Fruit fly (Drosophila melanogaster) whole organism, prepupa: Measurements from ENCODE around the gene Pdss2.

Experiments
- Blimp-1 ChIP-seq: fragments of 200-800 bp; sonication (Bioruptor generic); optimal IDR thresholded peaks from 3 replicates; lab custom pipeline; 2017; ENCODE audit warnings: missing biosample characterization, missing genetic modification characterization, mild to moderate bottlenecking, moderate library complexity, missing genetic modification reagents
- CG10631 ChIP-seq: fragments of 200-800 bp; sonication (Bioruptor generic); optimal IDR thresholded peaks from 2 replicates; lab custom pipeline; 2016; ENCODE audit warnings: missing biosample characterization, missing genetic modification characterization
- CG10669 ChIP-seq: fragments of 200-800 bp; sonication (Bioruptor generic); optimal IDR thresholded peaks from 3 replicates; lab custom pipeline; 2018; ENCODE audit warnings: missing biosample characterization, mild to moderate bottlenecking, missing genetic modification characterization, moderate library complexity
- CG11294 ChIP-seq: fragments of 200-800 bp; sonication (Bioruptor generic); IDR thresholded peaks from 2 replicates; pipeline ENCODE4 v1.3.6; 2022; ENCODE audit warnings: missing biosample characterization, missing genetic modification characterization
- CG11762 ChIP-seq: fragments of 200-800 bp; sonication (Bioruptor generic); optimal IDR thresholded peaks from 3 replicates; lab custom pipeline; 2016; ENCODE audit warnings: missing biosample characterization, missing genetic modification characterization; ENCODE audit not compliant: insufficient read depth
- CG11902 ChIP-seq: fragments of 200-800 bp; sonication (Bioruptor generic); optimal IDR thresholded peaks from 3 replicates; lab custom pipeline; 2016; ENCODE audit warnings: missing biosample characterization, missing genetic modification characterization
- CG15336 ChIP-seq: fragments of 200-800 bp; sonication (Bioruptor generic); IDR thresholded peaks from 2 replicates; pipeline ENCODE4 v1.3.6; 2022; ENCODE audit warnings: missing biosample characterization, missing genetic modification characterization
- CG1621 ChIP-seq: fragments of 200-800 bp; sonication (Bioruptor generic); optimal IDR thresholded peaks from 3 replicates; lab custom pipeline; 2018; ENCODE audit warnings: missing biosample characterization, mild to moderate bottlenecking, missing genetic modification characterization
- CG16779 ChIP-seq: fragments of 200-800 bp; sonication (Bioruptor generic); optimal IDR thresholded peaks from 3 replicates; lab custom pipeline; 2017; ENCODE audit warnings: missing biosample characterization, mild to moderate bottlenecking, missing genetic modification characterization
- CG3032 ChIP-seq: fragments of 200-800 bp; optimal IDR thresholded peaks from 2 replicates; lab custom pipeline; 2019; ENCODE audit warnings: missing biosample characterization, mild to moderate bottlenecking, missing genetic modification characterization, moderate library complexity
- CG31627 ChIP-seq: fragments of 200-800 bp; sonication (Bioruptor generic); optimal IDR thresholded peaks from 3 replicates; lab custom pipeline; 2016; ENCODE audit warnings: missing biosample characterization, missing genetic modification characterization
- CG32006 ChIP-seq: fragments of 200-800 bp; sonication (Bioruptor generic); optimal IDR thresholded peaks from 3 replicates; lab custom pipeline; 2017; ENCODE audit warnings: missing biosample characterization, mild to moderate bottlenecking, missing genetic modification characterization
- CG34406 ChIP-seq: fragments of 200-800 bp; sonication (Bioruptor generic); optimal IDR thresholded peaks from 3 replicates; lab custom pipeline; 2016; ENCODE audit warnings: missing biosample characterization, missing genetic modification characterization
- CG3919 ChIP-seq: fragments of 200-800 bp; sonication (Bioruptor generic); optimal IDR thresholded peaks from 3 replicates; lab custom pipeline; 2016; ENCODE audit warnings: missing biosample characterization, missing genetic modification characterization
- CG4318 ChIP-seq: fragments of 200-800 bp; sonication (Bioruptor generic); optimal IDR thresholded peaks from 3 replicates; lab custom pipeline; 2017; ENCODE audit warnings: missing biosample characterization, mild to moderate bottlenecking, missing genetic modification characterization
- CG6276 ChIP-seq: fragments of 200-800 bp; sonication (Bioruptor generic); optimal IDR thresholded peaks from 2 replicates; lab custom pipeline; 2017; ENCODE audit warnings: missing biosample characterization, mild to moderate bottlenecking, missing genetic modification characterization
- CG7368 ChIP-seq: fragments of 200-800 bp; sonication (Bioruptor generic); optimal IDR thresholded peaks from 3 replicates; lab custom pipeline; 2016; ENCODE audit warnings: missing biosample characterization, missing genetic modification characterization
- CG8119 ChIP-seq: fragments of 200-800 bp; sonication (Bioruptor generic); IDR thresholded peaks from 3 replicates; pipeline ENCODE4 v1.3.6; 2022; ENCODE audit warnings: missing biosample characterization, missing genetic modification characterization
- CG8319 ChIP-seq: fragments of 200-800 bp; sonication (Bioruptor generic); optimal IDR thresholded peaks from 3 replicates; lab custom pipeline; 2016; ENCODE audit warnings: missing biosample characterization, missing genetic modification characterization
- CG8632 ChIP-seq: fragments of 200-800 bp; sonication (Bioruptor generic); optimal IDR thresholded peaks from 3 replicates; lab custom pipeline; 2016; ENCODE audit warnings: missing biosample characterization, missing genetic modification characterization
- Eip78C ChIP-seq: fragments of 200-800 bp; sonication (Bioruptor generic); peaks from one replicate; lab custom pipeline; 2016; ENCODE audit warnings: missing biosample characterization, missing genetic modification characterization
- Eip93F ChIP-seq: fragments of 200-800 bp; sonication (Bioruptor generic); optimal IDR thresholded peaks from 2 replicates; lab custom pipeline; 2016; ENCODE audit warnings: missing biosample characterization, mild to moderate bottlenecking, missing genetic modification characterization
- Ets21C ChIP-seq: fragments of 200-800 bp; sonication (Bioruptor generic); optimal IDR thresholded peaks from 3 replicates; lab custom pipeline; 2016; ENCODE audit warnings: missing biosample characterization, missing genetic modification characterization
- Ets96B ChIP-seq: fragments of 200-800 bp; optimal IDR thresholded peaks from 2 replicates; lab custom pipeline; 2019; ENCODE audit warnings: missing biosample characterization, mild to moderate bottlenecking, missing genetic modification characterization, moderate library complexity
- Gug ChIP-seq: fragments of 200-800 bp; sonication (Bioruptor generic); IDR thresholded peaks from 2 replicates; pipeline ENCODE4 v1.3.6; 2022; ENCODE audit warnings: missing biosample characterization, missing genetic modification characterization
- Hr38 ChIP-seq: sonication (Bioruptor generic); optimal IDR thresholded peaks from 2 replicates; lab custom pipeline; 2016; ENCODE audit warnings: missing biosample characterization, missing genetic modification characterization
- Hr39 ChIP-seq: fragments of 200-800 bp; sonication (Bioruptor generic); optimal IDR thresholded peaks from 2 replicates; lab custom pipeline; 2016; ENCODE audit warnings: missing biosample characterization, missing genetic modification characterization
- Hr4 ChIP-seq: fragments of 200-800 bp; sonication (Bioruptor generic); optimal IDR thresholded peaks from 3 replicates; lab custom pipeline; 2016; ENCODE audit warnings: missing biosample characterization, missing genetic modification characterization
- Met ChIP-seq: fragments of 200-800 bp; sonication (Bioruptor generic); optimal IDR thresholded peaks from 3 replicates; lab custom pipeline; 2016; ENCODE audit warnings: missing biosample characterization, missing genetic modification characterization
- OdsH ChIP-seq: fragments of 200-800 bp; sonication (Bioruptor generic); optimal IDR thresholded peaks from 3 replicates; lab custom pipeline; 2016; ENCODE audit warnings: missing biosample characterization, missing genetic modification characterization
- Sox102F ChIP-seq: fragments of 200-800 bp; sonication (Bioruptor generic); optimal IDR thresholded peaks from 2 replicates; lab custom pipeline; 2016; ENCODE audit warnings: missing biosample characterization, mild to moderate bottlenecking, missing genetic modification characterization
- Sox14 ChIP-seq: fragments of 200-800 bp; sonication (Bioruptor generic); optimal IDR thresholded peaks from 3 replicates; lab custom pipeline; 2016; ENCODE audit warnings: missing biosample characterization, missing genetic modification characterization
- Sox15 ChIP-seq: fragments of 200-800 bp; sonication (Bioruptor generic); optimal IDR thresholded peaks from 3 replicates; lab custom pipeline; 2016; ENCODE audit warnings: missing biosample characterization, missing genetic modification characterization
- achi ChIP-seq: fragments of 200-800 bp; sonication (Bioruptor generic); optimal IDR thresholded peaks from 3 replicates; lab custom pipeline; 2016; ENCODE audit warnings: missing biosample characterization, missing genetic modification characterization
- acj6 ChIP-seq: fragments of 200-800 bp; sonication (Bioruptor generic); optimal IDR thresholded peaks from 3 replicates; lab custom pipeline; 2016; ENCODE audit warnings: missing biosample characterization, missing genetic modification characterization
- cyc ChIP-seq: fragments of 200-800 bp; sonication (Bioruptor generic); optimal IDR thresholded peaks from 3 replicates; lab custom pipeline; 2016; ENCODE audit warnings: missing biosample characterization, missing genetic modification characterization
- dac ChIP-seq: fragments of 200-800 bp; sonication (Bioruptor generic); optimal IDR thresholded peaks from 2 replicates; lab custom pipeline; 2017; ENCODE audit warnings: missing biosample characterization, mild to moderate bottlenecking, missing genetic modification characterization
- dsx ChIP-seq: fragments of 200-800 bp; optimal IDR thresholded peaks from 3 replicates; lab custom pipeline; 2019; ENCODE audit warnings: missing biosample characterization, mild to moderate bottlenecking, missing genetic modification characterization, moderate library complexity; ENCODE audit not compliant: poor library complexity, severe bottlenecking
- eg ChIP-seq: fragments of 200-800 bp; sonication (Bioruptor generic); IDR thresholded peaks from 3 replicates; pipeline ENCODE4 v1.3.6; 2022; ENCODE audit warnings: missing biosample characterization, missing genetic modification characterization
- esn ChIP-seq: fragments of 200-800 bp; sonication (Bioruptor generic); optimal IDR thresholded peaks from 2 replicates; lab custom pipeline; 2016; ENCODE audit warnings: missing biosample characterization, mild to moderate bottlenecking, missing genetic modification characterization, moderate library complexity
- fd59A ChIP-seq: fragments of 200-800 bp; sonication (Bioruptor generic); optimal IDR thresholded peaks from 2 replicates; lab custom pipeline; 2017; ENCODE audit warnings: missing biosample characterization, mild to moderate bottlenecking, missing genetic modification characterization, missing genetic modification reagents
- fkh ChIP-seq: fragments of 200-800 bp; sonication (Bioruptor generic); optimal IDR thresholded peaks from 3 replicates; lab custom pipeline; 2017; ENCODE audit warnings: missing biosample characterization, mild to moderate bottlenecking, missing genetic modification characterization, moderate library complexity
- net ChIP-seq: fragments of 200-800 bp; sonication (Bioruptor generic); optimal IDR thresholded peaks from 3 replicates; lab custom pipeline; 2016; ENCODE audit warnings: missing biosample characterization, missing genetic modification characterization
- pdm3 ChIP-seq: fragments of 200-800 bp; sonication (Bioruptor generic); optimal IDR thresholded peaks from 3 replicates; lab custom pipeline; 2016; ENCODE audit warnings: missing biosample characterization, missing genetic modification characterization
- salr ChIP-seq, 2 experiments: fragments of 200-800 bp; sonication (Bioruptor generic); optimal IDR thresholded peaks; 3 replicates each; lab custom pipeline; 2016 to 2018; ENCODE audit warnings: missing biosample characterization in 2 of 2, missing genetic modification characterization in 2 of 2, mild to moderate bottlenecking in 1 of 2
- ss ChIP-seq, 2 experiments: fragments of 200-800 bp; sonication (Bioruptor generic); optimal IDR thresholded peaks; 2 replicates in 1 of 2; 3 replicates in 1 of 2; lab custom pipeline; 2017 to 2018; ENCODE audit warnings: mild to moderate bottlenecking in 2 of 2, missing biosample characterization in 2 of 2, missing genetic modification characterization in 2 of 2, moderate library complexity in 1 of 2
- svp ChIP-seq: fragments of 200-800 bp; sonication (Bioruptor generic); peaks from one replicate; lab custom pipeline; 2016; ENCODE audit warnings: missing biosample characterization, missing genetic modification characterization
- topi ChIP-seq: fragments of 200-800 bp; sonication (Bioruptor generic); optimal IDR thresholded peaks from 3 replicates; lab custom pipeline; 2016; ENCODE audit warnings: missing biosample characterization, missing genetic modification characterization
- vri ChIP-seq: fragments of 200-800 bp; sonication (Bioruptor generic); optimal IDR thresholded peaks from 3 replicates; lab custom pipeline; 2016; ENCODE audit warnings: missing biosample characterization, mild to moderate bottlenecking, missing genetic modification characterization

Pdss2 gene

dm6 chr3L:20986929-20987363 lies 40.8 kb upstream of the Pdss2 start (continued):
- TF ChIP-seq Met (peak; percentile 26), net (GFP tag; lab: Kevin White, UChicago) (peak; percentile 56), CG16779 (tag; lab: Kevin White, UChicago) (peak; percentile 65), acj6 (peak; percentile 73), vri (GFP tag; lab: Kevin White, UChicago) (no peak), CG34406 (GFP tag; lab: Kevin White, UChicago) (peak; percentile 76), CG8119 (GFP tag; lab: Robert Waterston, UW) (peak; percentile 80), Sox15 (GFP tag; lab: Kevin White, UChicago) (peak; percentile 50)

- TF ChIP-seq Hr39 (no peak), CG7368 (GFP tag; lab: Kevin White, UChicago) (no peak), cyc (GFP tag; lab: Kevin White, UChicago) (no peak), dsx (GFP tag; lab: Kevin White, UChicago) (peak; percentile 20), Ets96B (tag; lab: Kevin White, UChicago) (peak; percentile 55), fd59A (GFP tag; lab: Kevin White, UChicago) (peak; percentile 56), CG4318 (GFP tag; lab: Kevin White, UChicago) (no peak), OdsH (GFP tag; lab: Kevin White, UChicago) (peak; percentile 30), net (GFP tag; lab: Kevin White, UChicago) (no peak), CG11294 (no peak), acj6 (peak; percentile 47), vri (GFP tag; lab: Kevin White, UChicago) (no peak), CG3919 (peak; percentile 13), pdm3 (peak; percentile 14), Blimp-1 (no peak), Eip78C (GFP tag; lab: Kevin White, UChicago) (peak; percentile 1), achi (GFP tag; lab: Kevin White, UChicago) (peak; percentile 49), Ets21C (GFP tag; lab: Kevin White, UChicago) (no peak), Sox102F (GFP tag; lab: Kevin White, UChicago) (no peak), CG8319 (GFP tag; lab: Kevin White, UChicago) (no peak), CG1621 (tag; lab: Kevin White, UChicago) (no peak), salr (GFP tag; optimal IDR thresholded peaks at IDR 0.05; lab: Kevin White, UChicago) (no peak), CG3032 (tag; lab: Kevin White, UChicago) (peak; percentile 63), CG32006 (peak; percentile 39), CG11762 (GFP tag; lab: Kevin White, UChicago) (no peak), Eip93F (GFP tag; lab: Kevin White, UChicago) (no peak), CG16779 (tag; lab: Kevin White, UChicago) (no peak), dac (no peak), Sox14 (GFP tag; lab: Kevin White, UChicago) (peak; percentile 3), ss (GFP tag; optimal IDR thresholded peaks at IDR 0.05; lab: Kevin White, UChicago) (peak in 1 of 2 experiments; percentile 27), svp (GFP tag; lab: Kevin White, UChicago) (peak; percentile 52), CG6276 (GFP tag; lab: Kevin White, UChicago) (no peak), esn (peak; percentile 18), CG34406 (GFP tag; lab: Kevin White, UChicago) (peak; percentile 17), Hr4 (GFP tag; lab: Kevin White, UChicago) (no peak), CG10631 (GFP tag; lab: Kevin White, UChicago) (peak; percentile 59), CG8632 (no peak), Met (no peak), fkh (GFP tag; lab: Kevin White, UChicago) (no peak), Gug (0 out of 2 replicates have a peak, but pooled peaks have one; percentile 33), Hr38 (no peak), topi (GFP tag; lab: Kevin White, UChicago) (peak; percentile 13), CG11902 (no peak), CG10669 (GFP tag; lab: Kevin White, UChicago) (peak; percentile 30), CG31627 (GFP tag; lab: Kevin White, UChicago) (no peak), eg (GFP tag; lab: Robert Waterston, UW) (peak; percentile 54; the same call in 1 of the 3 replicates), CG8119 (GFP tag; lab: Robert Waterston, UW) (peak; percentile 42; the same call in 1 of the 3 replicates), CG15336 (peak; percentile 47)
Observed at dm6 chr3L:20987895-20988294, 39.8 kb upstream of the Pdss2 start.
